Fruit fly (Drosophila melanogaster): ENCODE data around the gene D12.

The D12 gene

dm6 chr2L:8461782-8462453 lies 24.8 kb upstream of the D12 start:
- TF ChIP-seq CG8478 (optimal IDR thresholded peaks at IDR 0.05): no peak
- no peak for TF ChIP-seq CTCF (optimal IDR thresholded peaks at IDR 0.05)

- TF ChIP-seq CTCF (optimal IDR thresholded peaks at IDR 0.05): no peak
Observed at dm6 chr2L:8451497-8451896, 14.3 kb upstream of the D12 start.

dm6 chr2L:8449358-8449757 lies 12.2 kb upstream of the D12 start, which contains the start of gene Aasdh:
TSS of gene Aasdh (minus strand) at chr2L:8449576.
- TF ChIP-seq CTCF (optimal IDR thresholded peaks at IDR 0.05): no peak
- no peak for TF ChIP-seq CG8478 (optimal IDR thresholded peaks at IDR 0.05)

dm6 chr2L:8442147-8442546 lies 5.0 kb upstream of the D12 start, which contains the start of gene CG31897:
TSS of gene CG31897 (plus strand) at chr2L:8442447.
- TF ChIP-seq CTCF (optimal IDR thresholded peaks at IDR 0.05): no peak
- TF ChIP-seq CG8478 (optimal IDR thresholded peaks at IDR 0.05): no peak

dm6 chr2L:8438052-8438451 lies 887 bp upstream of the D12 start, which contains the start of gene mus201:
TSS of gene mus201 (plus strand) at chr2L:8438169.
- TF ChIP-seq CTCF (optimal IDR thresholded peaks at IDR 0.05) (no peak), CG8478 (optimal IDR thresholded peaks at IDR 0.05) (no peak)

- no peak for TF ChIP-seq CTCF (optimal IDR thresholded peaks at IDR 0.05)
- TF ChIP-seq CG8478 (optimal IDR thresholded peaks at IDR 0.05): no peak
Observed at dm6 chr2L:8433512-8433911, 3.7 kb downstream of the D12 start, which contains the start of gene grk. TSS of gene grk (minus strand) at chr2L:8433598.

- no peak for TF ChIP-seq CG8478 (optimal IDR thresholded peaks at IDR 0.05)
- TF ChIP-seq CTCF (optimal IDR thresholded peaks at IDR 0.05): no peak
Observed at dm6 chr2L:8432130-8432529, 5.0 kb downstream of the D12 start.

dm6 chr2L:8426801-8427200 lies 10.4 kb downstream of the D12 start:
- TF ChIP-seq CTCF (optimal IDR thresholded peaks at IDR 0.05) (no peak), CG8478 (optimal IDR thresholded peaks at IDR 0.05) (no peak)

- TF ChIP-seq CG8478 (optimal IDR thresholded peaks at IDR 0.05): no peak
Observed at dm6 chr2L:8425962-8426759, 11.0 kb downstream of the D12 start.

- no peak for TF ChIP-seq CG8478 (optimal IDR thresholded peaks at IDR 0.05)
- no peak for TF ChIP-seq CTCF (optimal IDR thresholded peaks at IDR 0.05)
Observed at dm6 chr2L:8425212-8425611, 12.0 kb downstream of the D12 start.

dm6 chr2L:8424662-8425208 lies 12.4 kb downstream of the D12 start:
- TF ChIP-seq CTCF (optimal IDR thresholded peaks at IDR 0.05) (no peak), CG8478 (optimal IDR thresholded peaks at IDR 0.05) (no peak)

- no peak for TF ChIP-seq CTCF (optimal IDR thresholded peaks at IDR 0.05)
- TF ChIP-seq CG8478 (optimal IDR thresholded peaks at IDR 0.05): no peak
Observed at dm6 chr2L:8424090-8424470, 13.1 kb downstream of the D12 start.

- TF ChIP-seq CTCF (optimal IDR thresholded peaks at IDR 0.05) (no peak), CG8478 (optimal IDR thresholded peaks at IDR 0.05) (no peak)
Observed at dm6 chr2L:8423460-8424089, 13.6 kb downstream of the D12 start.

dm6 chr2L:8423047-8423446 lies 14.1 kb downstream of the D12 start:
- TF ChIP-seq CTCF (optimal IDR thresholded peaks at IDR 0.05): no peak
- no peak for TF ChIP-seq CG8478 (optimal IDR thresholded peaks at IDR 0.05)

dm6 chr2L:8421717-8422116 lies 15.4 kb downstream of the D12 start:
- TF ChIP-seq CG8478 (optimal IDR thresholded peaks at IDR 0.05): no peak
- no peak for TF ChIP-seq CTCF (optimal IDR thresholded peaks at IDR 0.05)
